Worm (Caenorhabditis elegans): ENCODE data around the gene slc-36.3.

ce11 chrV:20500405-20500804, 43.6 kb downstream of the slc-36.3 start, which contains the start of gene dct-14:
- TF ChIP-seq let-526 (GFP tag; IDR thresholded peaks at IDR 0.05) (no peak), unc-130 (GFP tag; optimal IDR thresholded peaks at IDR 0.05) (no peak), D2030.7 (GFP tag; IDR thresholded peaks at IDR 0.05) (no peak), efl-1 (GFP tag; optimal IDR thresholded peaks at IDR 0.05) (no peak), nhr-90 (tag; optimal IDR thresholded peaks at IDR 0.05) (no peak), unc-62 (GFP tag; optimal IDR thresholded peaks at IDR 0.05) (no peak), athp-1 (tag; optimal IDR thresholded peaks at IDR 0.05) (no peak), ztf-22 (GFP tag; optimal IDR thresholded peaks at IDR 0.05) (no peak), snpc-1.1 (tag; optimal IDR thresholded peaks at IDR 0.05; ENCODE audit: insufficient read depth) (no peak), ets-4 (GFP tag; optimal IDR thresholded peaks at IDR 0.05) (no peak), Y95B8A.8 (GFP tag; IDR thresholded peaks at IDR 0.05) (no peak)

Data from whole organism, young adult.